Worm (Caenorhabditis elegans) whole organism, L2 larva: ENCODE measurements around the gene K07D4.9.

Experiments used
- Y55F3AM.14 ChIP-seq: fragments of 200-800 bp; sonication (Bioruptor generic); optimal IDR thresholded peaks from 2 replicates; lab custom pipeline; 2018; ENCODE audit warnings: mild to moderate bottlenecking, missing genetic modification characterization, missing compliant biosample characterization
- ama-1 ChIP-seq: fragments of 150-350 bp; optimal IDR thresholded peaks from 2 replicates; lab custom pipeline; 2018; ENCODE audit warnings: inconsistent platforms
- elt-1 ChIP-seq: fragments of 150-350 bp; optimal IDR thresholded peaks from 2 replicates; lab custom pipeline; 2014; ENCODE audit warnings: missing biosample characterization, missing genetic modification characterization
- elt-3 ChIP-seq: sonication (generic microtip); optimal IDR thresholded peaks from 2 replicates; lab custom pipeline; 2017; ENCODE audit warnings: missing biosample characterization, missing genetic modification characterization
- lin-11 ChIP-seq: fragments of 150-350 bp; sonication (generic microtip); optimal IDR thresholded peaks from 2 replicates; lab custom pipeline; 2014; ENCODE audit warnings: missing biosample characterization, missing genetic modification characterization, inconsistent platforms, mixed read lengths
- lin-39 ChIP-seq: fragments of 150-350 bp; optimal IDR thresholded peaks from 2 replicates; lab custom pipeline; 2014; ENCODE audit warnings: missing biosample characterization, missing genetic modification reagents, missing genetic modification characterization
- lsy-2 ChIP-seq, 2 experiments: fragments of 150-350 bp in 1 of 2; sonication (generic microtip) in 1 of 2; optimal IDR thresholded peaks; 2 replicates each; lab custom pipeline; 2014 to 2017; ENCODE audit warnings: missing biosample characterization in 2 of 2, missing genetic modification characterization in 2 of 2
- mdl-1 ChIP-seq, 2 experiments: fragments of 150-350 bp in 1 of 2; sonication (generic microtip) in 1 of 2; optimal IDR thresholded peaks; 2 replicates each; lab custom pipeline; 2017; ENCODE audit warnings: missing biosample characterization in 2 of 2, missing genetic modification characterization in 2 of 2
- nhr-77 ChIP-seq: fragments of 150-350 bp; optimal IDR thresholded peaks from 2 replicates; lab custom pipeline; 2014; ENCODE audit warnings: missing biosample characterization, missing genetic modification characterization
- skn-1 ChIP-seq: sonication (generic microtip); optimal IDR thresholded peaks from 2 replicates; lab custom pipeline; 2017; ENCODE audit warnings: missing biosample characterization, missing genetic modification characterization
- snpc-4 ChIP-seq: fragments of 150-350 bp; optimal IDR thresholded peaks from 2 replicates; lab custom pipeline; 2014; ENCODE audit warnings: missing biosample characterization, missing genetic modification characterization
- unc-62 ChIP-seq: fragments of 150-350 bp; optimal IDR thresholded peaks from 2 replicates; lab custom pipeline; 2014; ENCODE audit warnings: missing biosample characterization, missing genetic modification reagents, missing genetic modification characterization
- zag-1 ChIP-seq: fragments of 150-350 bp; optimal IDR thresholded peaks from 2 replicates; lab custom pipeline; 2014; ENCODE audit warnings: missing biosample characterization, missing genetic modification characterization
- ztf-4 ChIP-seq: fragments of 150-350 bp; optimal IDR thresholded peaks from 2 replicates; lab custom pipeline; 2014; ENCODE audit warnings: missing biosample characterization, missing genetic modification characterization

ce11 chrII:3982313-3982712 is 46.1 kb upstream of the K07D4.9 start, which contains the start of gene lin-31:
- TF ChIP-seq unc-62 (no peak), mdl-1 (tag; optimal IDR thresholded peaks at IDR 0.05; lab: Kevin White, UChicago) (no peak), ama-1 (no peak), snpc-4 (tag; lab: Kevin White, UChicago) (no peak), elt-3 (tag; lab: Kevin White, UChicago) (no peak), lin-39 (no peak), nhr-77 (no peak), lin-11 (tag; lab: Kevin White, UChicago) (no peak), skn-1 (tag; lab: Kevin White, UChicago) (no peak), elt-1 (tag; lab: Kevin White, UChicago) (no peak), ztf-4 (tag; lab: Kevin White, UChicago) (no peak), Y55F3AM.14 (GFP tag; lab: Kevin White, UChicago) (no peak), lsy-2 (tag; optimal IDR thresholded peaks at IDR 0.05; lab: Kevin White, UChicago) (no peak), zag-1 (tag; lab: Kevin White, UChicago) (no peak)
